Fruit fly (Drosophila melanogaster) whole organism, adult: ENCODE data around the gene Sirt6.

Source experiments
- CG33017 ChIP-seq: fragments of 200-800 bp; sonication (Bioruptor generic); optimal IDR thresholded peaks from 2 replicates; lab custom pipeline; 2018; ENCODE audit warnings: missing biosample characterization, mild to moderate bottlenecking, missing genetic modification characterization, moderate library complexity
- CG5204 ChIP-seq: fragments of 200-800 bp; sonication (Bioruptor generic); optimal IDR thresholded peaks from 2 replicates; lab custom pipeline; 2016; ENCODE audit warnings: missing biosample characterization, missing genetic modification characterization
- CG7045 ChIP-seq: fragments of 200-800 bp; sonication (Bioruptor generic); optimal IDR thresholded peaks from 2 replicates; lab custom pipeline; 2017; ENCODE audit warnings: missing biosample characterization, mild to moderate bottlenecking, missing genetic modification characterization
- CG7101 ChIP-seq: fragments of 200-800 bp; sonication (Bioruptor generic); optimal IDR thresholded peaks from 2 replicates; lab custom pipeline; 2018; ENCODE audit warnings: missing biosample characterization, mild to moderate bottlenecking, missing genetic modification characterization, moderate library complexity
- Clk ChIP-seq: fragments of 200-800 bp; sonication (Bioruptor generic); optimal IDR thresholded peaks from 2 replicates; lab custom pipeline; 2017; ENCODE audit warnings: missing biosample characterization, missing genetic modification characterization
- Crg-1 ChIP-seq: fragments of 200-800 bp; sonication (Bioruptor generic); optimal IDR thresholded peaks from 2 replicates; lab custom pipeline; 2016; ENCODE audit warnings: missing biosample characterization, missing genetic modification characterization
- Hr96 ChIP-seq: fragments of 200-800 bp; sonication (Bioruptor generic); optimal IDR thresholded peaks from 2 replicates; lab custom pipeline; 2016; ENCODE audit warnings: missing biosample characterization, missing genetic modification characterization
- cnc ChIP-seq, 2 experiments: fragments of >200 bp; optimal IDR thresholded peaks; 2 replicates each; lab custom pipeline; 2017
- ovo ChIP-seq: fragments of 200-800 bp; sonication (Bioruptor generic); optimal IDR thresholded peaks from 2 replicates; lab custom pipeline; 2016; ENCODE audit warnings: missing biosample characterization, missing genetic modification characterization
- toe ChIP-seq: fragments of 200-800 bp; sonication (Bioruptor generic); optimal IDR thresholded peaks from 2 replicates; lab custom pipeline; 2016; ENCODE audit warnings: missing biosample characterization, missing genetic modification characterization

DNA sequence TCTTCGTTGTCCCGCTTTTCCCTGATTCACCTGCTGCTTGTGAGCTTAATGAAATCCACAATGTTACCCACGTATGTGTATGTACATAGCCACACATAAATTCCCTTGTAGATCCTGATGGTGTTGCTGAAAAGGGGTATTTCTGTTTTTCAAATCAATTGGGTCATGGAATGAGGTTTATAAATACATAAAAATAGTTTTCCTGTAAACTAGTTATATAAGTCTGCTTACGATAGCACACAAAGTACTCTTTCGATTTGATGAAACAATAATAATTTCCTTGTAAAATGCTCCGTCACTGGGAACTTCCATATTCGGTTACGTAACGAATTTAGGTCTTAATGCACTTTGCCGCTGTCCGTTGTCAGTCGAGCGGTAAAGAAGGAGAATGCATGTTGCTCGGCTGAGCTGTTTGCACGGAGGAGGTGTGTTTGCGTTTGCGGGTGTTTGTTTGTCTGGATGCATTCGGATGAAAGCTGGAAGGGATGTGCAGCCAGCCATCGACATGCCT is 8.3 kb upstream of the Sirt6 start:
- TF ChIP-seq CG7045 (no peak), CG5204 (GFP tag; lab: Kevin White, UChicago) (no peak), CG7101 (tag; lab: Kevin White, UChicago) (no peak), cnc (optimal IDR thresholded peaks at IDR 0.05; lab: Kevin White, UChicago) (no peak), ovo (no peak), Clk (GFP tag; lab: Kevin White, UChicago) (no peak), CG33017 (tag; lab: Kevin White, UChicago) (no peak), Hr96 (no peak), toe (GFP tag; lab: Kevin White, UChicago) (no peak), Crg-1 (GFP tag; lab: Kevin White, UChicago) (no peak)
